Worm (Caenorhabditis elegans) whole organism, early embryonic: ENCODE measurements around the gene spe-17.

Source experiments
- aly-1 ChIP-seq: sonication (generic microtip); optimal IDR thresholded peaks from 2 replicates; lab custom pipeline; 2016; ENCODE audit warnings: missing genetic modification characterization, missing compliant biosample characterization
- ama-1 ChIP-seq: fragments of 150-350 bp; optimal IDR thresholded peaks from 2 replicates; lab custom pipeline; 2014
- ceh-13 ChIP-seq: fragments of 200-800 bp; sonication (Bioruptor generic); optimal IDR thresholded peaks from 2 replicates; lab custom pipeline; 2018; ENCODE audit warnings: mild to moderate bottlenecking, missing genetic modification characterization, missing compliant biosample characterization
- ceh-36 ChIP-seq: sonication (generic microtip); optimal IDR thresholded peaks from 2 replicates; lab custom pipeline; 2016; ENCODE audit warnings: missing genetic modification characterization, inconsistent platforms, missing compliant biosample characterization
- hmbx-1 ChIP-seq: sonication (generic microtip); optimal IDR thresholded peaks from 2 replicates; lab custom pipeline; 2016; ENCODE audit warnings: mild to moderate bottlenecking, missing genetic modification characterization, missing compliant biosample characterization
- pes-1 ChIP-seq: fragments of 200-800 bp; sonication (Bioruptor generic); IDR thresholded peaks from 2 replicates; pipeline ENCODE4 v1.3.6; 2022; ENCODE audit warnings: missing genetic modification reagents, missing genetic modification characterization, missing compliant biosample characterization
- sea-1 ChIP-seq: fragments of 200-800 bp; sonication (Bioruptor generic); conservative IDR thresholded peaks from 2 replicates; pipeline ENCODE4 v1.3.6; 2022; ENCODE audit warnings: missing genetic modification characterization, missing compliant biosample characterization
- tbx-11 ChIP-seq: fragments of 200-800 bp; sonication (Bioruptor generic); IDR thresholded peaks from 2 replicates; pipeline ENCODE4 v1.3.6; 2022; ENCODE audit warnings: missing genetic modification characterization, missing compliant biosample characterization
- tbx-37 ChIP-seq: fragments of 200-800 bp; sonication (Bioruptor generic); conservative IDR thresholded peaks from 2 replicates; pipeline ENCODE4 v1.3.6; 2022; ENCODE audit warnings: missing genetic modification reagents, missing genetic modification characterization, missing compliant biosample characterization
- tra-4 ChIP-seq: sonication (generic microtip); optimal IDR thresholded peaks from 2 replicates; lab custom pipeline; 2017; ENCODE audit warnings: missing genetic modification characterization, missing compliant biosample characterization

DNA sequence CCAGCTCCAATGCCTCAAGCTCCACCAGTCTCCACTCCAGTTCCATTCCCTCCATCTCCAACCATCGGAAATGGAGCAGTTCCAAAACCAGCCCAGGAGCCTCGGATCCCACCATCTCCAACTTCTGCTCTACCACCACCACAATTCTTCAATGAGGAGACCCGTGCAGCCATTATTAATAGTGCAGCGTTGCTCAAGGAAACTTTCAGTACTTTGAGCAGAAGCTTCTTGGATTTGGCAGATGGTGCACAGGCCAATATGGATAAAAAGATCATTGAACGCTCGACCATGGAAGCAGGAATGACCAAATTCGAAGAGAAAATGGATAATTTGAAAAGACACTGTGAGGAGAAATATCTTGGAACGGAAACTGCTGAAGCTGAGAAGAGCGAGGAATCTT is 22.2 kb downstream of the spe-17 start:
- no peak for TF ChIP-seq ama-1 (lab: Kevin White, UChicago)
- no peak for TF ChIP-seq tbx-11 (GFP tag; lab: Robert Waterston, UW)
- TF ChIP-seq pes-1 (GFP tag; lab: Robert Waterston, UW), result no peak
- TF ChIP-seq aly-1 (tag; lab: Kevin White, UChicago), result no peak
- TF ChIP-seq sea-1, result no peak
- TF ChIP-seq tra-4 (tag; lab: Kevin White, UChicago), result no peak
- TF ChIP-seq tbx-37 (GFP tag; lab: Robert Waterston, UW), result no peak
- TF ChIP-seq hmbx-1, result no peak
- TF ChIP-seq ceh-36 (tag; lab: Kevin White, UChicago), result no peak
- TF ChIP-seq ceh-13, result no peak
